Worm (Caenorhabditis elegans) whole organism, L2 larva: ENCODE data around the gene mtp-18.

Source experiments
- ceh-82 ChIP-seq: fragments of 150-350 bp; optimal IDR thresholded peaks from 2 replicates; lab custom pipeline; 2014; ENCODE audit warnings: missing biosample characterization, missing genetic modification characterization
- dmd-4 ChIP-seq: sonication (generic microtip); optimal IDR thresholded peaks from 2 replicates; lab custom pipeline; 2017; ENCODE audit warnings: missing biosample characterization, missing genetic modification characterization
- elt-1 ChIP-seq: fragments of 150-350 bp; optimal IDR thresholded peaks from 2 replicates; lab custom pipeline; 2014; ENCODE audit warnings: missing biosample characterization, missing genetic modification characterization
- elt-3 ChIP-seq: sonication (generic microtip); optimal IDR thresholded peaks from 2 replicates; lab custom pipeline; 2017; ENCODE audit warnings: missing biosample characterization, missing genetic modification characterization
- fos-1 ChIP-seq: fragments of 150-350 bp; optimal IDR thresholded peaks from 2 replicates; lab custom pipeline; 2014; ENCODE audit warnings: missing biosample characterization, missing genetic modification characterization
- lin-13 ChIP-seq: fragments of 150-350 bp; optimal IDR thresholded peaks from 2 replicates; lab custom pipeline; 2014; ENCODE audit warnings: missing biosample characterization, missing genetic modification reagents, missing genetic modification characterization
- lsy-2 ChIP-seq, 2 experiments: fragments of 150-350 bp in 1 of 2; sonication (generic microtip) in 1 of 2; optimal IDR thresholded peaks; 2 replicates each; lab custom pipeline; 2014 to 2017; ENCODE audit warnings: missing biosample characterization in 2 of 2, missing genetic modification characterization in 2 of 2
- mdl-1 ChIP-seq, 2 experiments: fragments of 150-350 bp in 1 of 2; sonication (generic microtip) in 1 of 2; optimal IDR thresholded peaks; 2 replicates each; lab custom pipeline; 2017; ENCODE audit warnings: missing biosample characterization in 2 of 2, missing genetic modification characterization in 2 of 2
- nhr-237 ChIP-seq: fragments of 150-350 bp; optimal IDR thresholded peaks from 2 replicates; lab custom pipeline; 2014; ENCODE audit warnings: missing biosample characterization, missing genetic modification characterization
- nhr-77 ChIP-seq: fragments of 150-350 bp; optimal IDR thresholded peaks from 2 replicates; lab custom pipeline; 2014; ENCODE audit warnings: missing biosample characterization, missing genetic modification characterization
- sem-4 ChIP-seq: fragments of 150-350 bp; optimal IDR thresholded peaks from 2 replicates; lab custom pipeline; 2014; ENCODE audit warnings: missing biosample characterization, missing genetic modification reagents, missing genetic modification characterization
- snpc-4 ChIP-seq: fragments of 150-350 bp; optimal IDR thresholded peaks from 2 replicates; lab custom pipeline; 2014; ENCODE audit warnings: missing biosample characterization, missing genetic modification characterization
- unc-39 ChIP-seq: fragments of 150-350 bp; optimal IDR thresholded peaks from 2 replicates; lab custom pipeline; 2014; ENCODE audit warnings: missing biosample characterization, missing genetic modification characterization
- unc-62 ChIP-seq: fragments of 150-350 bp; optimal IDR thresholded peaks from 2 replicates; lab custom pipeline; 2014; ENCODE audit warnings: missing biosample characterization, missing genetic modification reagents, missing genetic modification characterization

DNA sequence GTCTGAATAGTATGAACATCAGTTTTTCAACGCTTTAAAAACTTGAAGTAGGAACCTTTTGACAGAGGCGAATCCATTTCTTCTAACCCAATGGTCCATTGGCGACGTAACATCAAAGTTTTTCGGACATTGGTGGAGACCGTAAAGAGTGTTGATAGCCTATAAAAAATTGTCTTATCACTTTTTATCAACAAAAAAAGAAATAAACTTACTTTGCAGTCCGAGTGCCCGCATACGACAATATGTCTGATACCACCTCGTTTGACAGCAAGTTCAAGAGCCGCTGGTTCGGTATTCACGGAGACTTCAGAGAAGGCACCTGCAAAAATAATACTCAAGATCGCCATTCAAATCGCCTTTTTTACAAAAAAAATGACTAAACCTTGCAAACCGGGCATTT, 2.9 kb downstream of the mtp-18 start:
- no peak for TF ChIP-seq unc-62 (GFP tag; lab: Kevin White, UChicago)
- TF ChIP-seq ceh-82 (tag; lab: Kevin White, UChicago) = no peak
- no peak for TF ChIP-seq lin-13
- TF ChIP-seq unc-39 = no peak
- TF ChIP-seq nhr-237 (tag; lab: Kevin White, UChicago) = no peak
- no peak for TF ChIP-seq elt-1
- no peak for TF ChIP-seq nhr-77 (tag; lab: Kevin White, UChicago)
- TF ChIP-seq snpc-4 (tag; lab: Kevin White, UChicago) = no peak
- TF ChIP-seq fos-1 (tag; lab: Kevin White, UChicago) = no peak
- no peak for TF ChIP-seq sem-4
- no peak for TF ChIP-seq lsy-2 (tag; optimal IDR thresholded peaks at IDR 0.05; lab: Kevin White, UChicago)
- no peak for TF ChIP-seq elt-3 (tag; lab: Kevin White, UChicago)
- TF ChIP-seq dmd-4 = no peak
- no peak for TF ChIP-seq mdl-1 (tag; optimal IDR thresholded peaks at IDR 0.05; lab: Kevin White, UChicago)
